Fruit fly (Drosophila melanogaster) whole organism, embryonic: ENCODE results near the gene CG18765.

Experiments
- Antp ChIP-seq: fragments of 200-800 bp; sonication (Bioruptor generic); optimal IDR thresholded peaks from 3 replicates; lab custom pipeline; 2016; ENCODE audit warnings: missing biosample characterization, missing genetic modification characterization
- BtbVII ChIP-seq: fragments of 200-800 bp; sonication (Bioruptor generic); optimal IDR thresholded peaks from 3 replicates; lab custom pipeline; 2017; ENCODE audit warnings: missing biosample characterization, mild to moderate bottlenecking, missing genetic modification characterization
- CG10366 ChIP-seq: fragments of 200-800 bp; sonication (Bioruptor generic); IDR thresholded peaks from 2 replicates; pipeline ENCODE4 v1.3.6; 2022; ENCODE audit warnings: missing biosample characterization, missing genetic modification characterization
- CG12391 ChIP-seq: fragments of 200-800 bp; sonication (Bioruptor generic); optimal IDR thresholded peaks from 3 replicates; lab custom pipeline; 2018; ENCODE audit warnings: missing biosample characterization, mild to moderate bottlenecking, missing genetic modification characterization, moderate library complexity
- CG12942 ChIP-seq: fragments of 200-800 bp; sonication (Bioruptor generic); optimal IDR thresholded peaks from 3 replicates; lab custom pipeline; 2016; ENCODE audit warnings: missing biosample characterization, missing genetic modification characterization
- CG13894 ChIP-seq: fragments of 200-800 bp; sonication (Bioruptor generic); optimal IDR thresholded peaks from 3 replicates; lab custom pipeline; 2018; ENCODE audit warnings: missing biosample characterization, mild to moderate bottlenecking, missing genetic modification characterization, moderate library complexity
- CG15269 ChIP-seq: fragments of 200-800 bp; sonication (Bioruptor generic); optimal IDR thresholded peaks from 2 replicates; lab custom pipeline; 2018; ENCODE audit warnings: missing biosample characterization, mild to moderate bottlenecking, missing genetic modification characterization, moderate library complexity
- CG16813 ChIP-seq: fragments of 200-800 bp; sonication (Bioruptor generic); IDR thresholded peaks from 3 replicates; pipeline ENCODE4 v1.3.6; 2022; ENCODE audit warnings: missing biosample characterization, missing genetic modification characterization; ENCODE audit not compliant: partially characterized antibody
- CG2202 ChIP-seq: fragments of 200-800 bp; sonication (Bioruptor generic); optimal IDR thresholded peaks from 2 replicates; lab custom pipeline; 2018; ENCODE audit warnings: missing biosample characterization, mild to moderate bottlenecking, missing genetic modification characterization
- CG2678 ChIP-seq: fragments of 200-800 bp; sonication (Bioruptor generic); optimal IDR thresholded peaks from 3 replicates; lab custom pipeline; 2019; ENCODE audit warnings: missing biosample characterization, mild to moderate bottlenecking, missing genetic modification characterization, moderate library complexity
- CG7839 ChIP-seq: fragments of 200-800 bp; sonication (Bioruptor generic); optimal IDR thresholded peaks from 3 replicates; lab custom pipeline; 2018; ENCODE audit warnings: missing biosample characterization, mild to moderate bottlenecking, missing genetic modification characterization, moderate library complexity
- CG8765 ChIP-seq: fragments of 200-800 bp; sonication (Bioruptor generic); IDR thresholded peaks from 2 replicates; pipeline ENCODE4 v1.3.6; 2022; ENCODE audit warnings: missing biosample characterization, missing genetic modification characterization
- CTCF ChIP-seq: fragments of 200-800 bp; sonication (Bioruptor generic); optimal IDR thresholded peaks from 2 replicates; lab custom pipeline; 2017; ENCODE audit warnings: missing biosample characterization, mild to moderate bottlenecking, missing genetic modification characterization, moderate library complexity
- Chrac-16 ChIP-seq: fragments of 200-800 bp; sonication (Bioruptor generic); optimal IDR thresholded peaks from 3 replicates; lab custom pipeline; 2016; ENCODE audit warnings: missing biosample characterization, missing genetic modification characterization
- D ChIP-seq, 2 experiments: fragments of 200-800 bp in 1 of 2; fragments of >200 bp in 1 of 2; sonication (Bioruptor generic) in 1 of 2; optimal IDR thresholded peaks; 2 replicates in 1 of 2; 3 replicates in 1 of 2; lab custom pipeline; 2017; ENCODE audit warnings: mild to moderate bottlenecking in 1 of 2, missing biosample characterization in 1 of 2, missing genetic modification characterization in 1 of 2, missing genetic modification reagents in 1 of 2
- Dip3 ChIP-seq: fragments of 200-800 bp; sonication (Bioruptor generic); optimal IDR thresholded peaks from 3 replicates; lab custom pipeline; 2016; ENCODE audit warnings: missing biosample characterization, missing genetic modification characterization
- Fer2 ChIP-seq: fragments of 200-800 bp; sonication (Bioruptor generic); optimal IDR thresholded peaks from 2 replicates; lab custom pipeline; 2018; ENCODE audit warnings: missing biosample characterization, mild to moderate bottlenecking, missing genetic modification characterization, moderate library complexity
- HLH4C ChIP-seq: fragments of 200-800 bp; sonication (Bioruptor generic); IDR thresholded peaks from 3 replicates; pipeline ENCODE4 v1.3.6; 2022; ENCODE audit warnings: missing biosample characterization, missing genetic modification characterization; ENCODE audit not compliant: partially characterized antibody
- Lpt ChIP-seq: fragments of >200 bp; optimal IDR thresholded peaks from 2 replicates; lab custom pipeline; 2018; ENCODE audit warnings: missing biosample characterization, missing genetic modification characterization
- NC2β ChIP-seq: fragments of 200-800 bp; sonication (Bioruptor generic); optimal IDR thresholded peaks from 2 replicates; lab custom pipeline; 2016; ENCODE audit warnings: missing biosample characterization, missing genetic modification characterization
- NFAT ChIP-seq: fragments of 200-800 bp; sonication (Bioruptor generic); IDR thresholded peaks from 2 replicates; pipeline ENCODE4 v1.3.6; 2022; ENCODE audit warnings: missing biosample characterization, missing genetic modification characterization
- NK7.1 ChIP-seq: fragments of 200-800 bp; sonication (Bioruptor generic); optimal IDR thresholded peaks from 3 replicates; lab custom pipeline; 2016; ENCODE audit warnings: missing biosample characterization, missing genetic modification characterization
- Nf-YA ChIP-seq: fragments of 200-800 bp; sonication (Bioruptor generic); IDR thresholded peaks from 2 replicates; pipeline ENCODE4 v1.3.6; 2022; ENCODE audit warnings: missing biosample characterization, missing genetic modification characterization
- Oli ChIP-seq: fragments of 200-800 bp; sonication (Bioruptor generic); optimal IDR thresholded peaks from 2 replicates; lab custom pipeline; 2018; ENCODE audit warnings: missing biosample characterization, mild to moderate bottlenecking, missing genetic modification characterization, moderate library complexity
- Pdp1 ChIP-seq, 2 experiments: fragments of 200-800 bp; sonication (Bioruptor generic); optimal IDR thresholded peaks; 3 replicates each; lab custom pipeline; 2016; ENCODE audit warnings: missing biosample characterization in 2 of 2, missing genetic modification characterization in 2 of 2, mild to moderate bottlenecking in 1 of 2, moderate library complexity in 1 of 2
- Ptx1 ChIP-seq: fragments of 200-800 bp; sonication (Bioruptor generic); IDR thresholded peaks from 2 replicates; pipeline ENCODE4 v1.3.6; 2022; ENCODE audit warnings: missing biosample characterization, missing genetic modification characterization
- Ravus ChIP-seq: fragments of 200-800 bp; sonication (Bioruptor generic); IDR thresholded peaks from 2 replicates; pipeline ENCODE4 v1.3.6; 2022; ENCODE audit warnings: missing biosample characterization, missing genetic modification characterization
- Sry-β ChIP-seq: fragments of 200-800 bp; sonication (Bioruptor generic); optimal IDR thresholded peaks from 2 replicates; lab custom pipeline; 2018; ENCODE audit warnings: missing biosample characterization, mild to moderate bottlenecking, missing genetic modification characterization, moderate library complexity
- ara ChIP-seq: fragments of 200-800 bp; sonication (Bioruptor generic); IDR thresholded peaks from 2 replicates; pipeline ENCODE4 v1.3.6; 2022; ENCODE audit warnings: missing biosample characterization, missing genetic modification characterization
- crp ChIP-seq, 2 experiments: fragments of 200-800 bp; sonication (Bioruptor generic); optimal IDR thresholded peaks; 2 replicates in 1 of 2; 3 replicates in 1 of 2; lab custom pipeline; 2017; ENCODE audit warnings: missing biosample characterization in 2 of 2, missing genetic modification characterization in 2 of 2, mild to moderate bottlenecking in 1 of 2, moderate library complexity in 1 of 2
- dysf ChIP-seq: fragments of 200-800 bp; sonication (Bioruptor generic); IDR thresholded peaks from 3 replicates; pipeline ENCODE4 v1.3.6; 2022; ENCODE audit warnings: missing biosample characterization, missing genetic modification characterization
- esg ChIP-seq: fragments of 200-800 bp; sonication (Bioruptor generic); conservative IDR thresholded peaks from 2 replicates; pipeline ENCODE4 v1.3.6; 2022; ENCODE audit warnings: missing biosample characterization, missing genetic modification characterization
- fru ChIP-seq: fragments of >200 bp; optimal IDR thresholded peaks from 2 replicates; lab custom pipeline; 2017
- ftz-f1 ChIP-seq: fragments of 200-800 bp; sonication (Bioruptor generic); optimal IDR thresholded peaks from 2 replicates; lab custom pipeline; 2016; ENCODE audit warnings: missing biosample characterization, missing genetic modification characterization
- gem ChIP-seq: fragments of 200-800 bp; sonication (Bioruptor generic); optimal IDR thresholded peaks from 2 replicates; lab custom pipeline; 2019; ENCODE audit warnings: missing biosample characterization, mild to moderate bottlenecking, missing genetic modification characterization, moderate library complexity
- grn ChIP-seq: fragments of 200-800 bp; sonication (Bioruptor generic); optimal IDR thresholded peaks from 3 replicates; lab custom pipeline; 2017; ENCODE audit warnings: missing biosample characterization, missing genetic modification characterization
- gro ChIP-seq: fragments of 200-800 bp; sonication (Bioruptor generic); optimal IDR thresholded peaks from 2 replicates; lab custom pipeline; 2016; ENCODE audit warnings: missing biosample characterization, missing genetic modification characterization
- gsb ChIP-seq: fragments of 200-800 bp; sonication (Bioruptor generic); IDR thresholded peaks from 2 replicates; pipeline ENCODE4 v1.3.6; 2022; ENCODE audit warnings: missing biosample characterization, missing genetic modification characterization
- hb ChIP-seq: fragments of 200-800 bp; sonication (Bioruptor generic); IDR thresholded peaks from 3 replicates; pipeline ENCODE4 v1.3.6; 2022; ENCODE audit warnings: missing biosample characterization, missing genetic modification characterization; ENCODE audit not compliant: partially characterized antibody
- hkb ChIP-seq, 2 experiments: fragments of 200-800 bp in 1 of 2; fragments of >200 bp in 1 of 2; sonication (Bioruptor generic) in 1 of 2; IDR thresholded peaks in 1 of 2; optimal IDR thresholded peaks in 1 of 2; 2 replicates each; pipeline versions ENCODE4 v1.3.6 to Lab custom; 2017 to 2022; ENCODE audit warnings: missing biosample characterization in 1 of 2, missing genetic modification characterization in 1 of 2
- kah ChIP-seq: fragments of 200-800 bp; sonication (Bioruptor generic); optimal IDR thresholded peaks from 2 replicates; lab custom pipeline; 2018; ENCODE audit warnings: missing biosample characterization, mild to moderate bottlenecking, missing genetic modification characterization
- kay ChIP-seq: fragments of 200-800 bp; sonication (Bioruptor generic); optimal IDR thresholded peaks from 2 replicates; lab custom pipeline; 2016; ENCODE audit warnings: missing biosample characterization, missing genetic modification characterization
- lab ChIP-seq: fragments of 200-800 bp; sonication (Bioruptor generic); optimal IDR thresholded peaks from 3 replicates; lab custom pipeline; 2017; ENCODE audit warnings: missing biosample characterization, missing genetic modification characterization, mild to moderate bottlenecking, moderate library complexity, missing genetic modification reagents
- pb ChIP-seq: fragments of 200-800 bp; sonication (Bioruptor generic); optimal IDR thresholded peaks from 3 replicates; lab custom pipeline; 2016; ENCODE audit warnings: missing biosample characterization, missing genetic modification characterization
- scrt ChIP-seq: fragments of 200-800 bp; sonication (Bioruptor generic); optimal IDR thresholded peaks from 2 replicates; lab custom pipeline; 2018; ENCODE audit warnings: missing biosample characterization, mild to moderate bottlenecking, missing genetic modification characterization, moderate library complexity
- sisA ChIP-seq: fragments of 200-800 bp; sonication (Bioruptor generic); IDR thresholded peaks from 2 replicates; pipeline ENCODE4 v1.3.6; 2022; ENCODE audit warnings: missing biosample characterization, missing genetic modification characterization
- sob ChIP-seq: fragments of 200-800 bp; sonication (Bioruptor generic); IDR thresholded peaks from 2 replicates; pipeline ENCODE4 v1.3.6; 2022; ENCODE audit warnings: missing biosample characterization, missing genetic modification characterization
- ssp ChIP-seq: fragments of 200-800 bp; sonication (Bioruptor generic); IDR thresholded peaks from 2 replicates; pipeline ENCODE4 v1.3.6; 2022; ENCODE audit warnings: missing biosample characterization, missing genetic modification characterization
- wor ChIP-seq: fragments of 200-800 bp; sonication (Bioruptor generic); IDR thresholded peaks from 2 replicates; pipeline ENCODE4 v1.3.6; 2022; ENCODE audit warnings: missing biosample characterization, missing genetic modification characterization
- yki ChIP-seq: fragments of >200 bp; optimal IDR thresholded peaks from 3 replicates; lab custom pipeline; 2018
- zen ChIP-seq: fragments of 200-800 bp; sonication (Bioruptor generic); optimal IDR thresholded peaks from 3 replicates; lab custom pipeline; 2018; ENCODE audit warnings: missing biosample characterization, mild to moderate bottlenecking, missing genetic modification characterization, moderate library complexity

CG18765 gene

dm6 chr3R:11678016-11678415 lies 13.6 kb downstream of the CG18765 start, which contains the start of gene CG18476 (continued):
- TF ChIP-seq Antp (GFP tag; lab: Kevin White, UChicago) (peak; percentile 36), sisA (GFP tag; lab: Robert Waterston, UW) (peak; percentile 89), scrt (GFP tag; lab: Kevin White, UChicago) (peak; percentile 85), Ptx1 (GFP tag; lab: Robert Waterston, UW) (peak; percentile 95), yki (lab: Kevin White, UChicago) (no peak), lab (GFP tag; lab: Kevin White, UChicago) (peak; percentile 93), CG2202 (tag; lab: Kevin White, UChicago) (peak; percentile 64), BtbVII (GFP tag; lab: Kevin White, UChicago) (peak; percentile 69), D (optimal IDR thresholded peaks at IDR 0.05; lab: Kevin White, UChicago) (no peak), D (GFP tag; optimal IDR thresholded peaks at IDR 0.05; lab: Kevin White, UChicago) (peak; percentile 84), CG8765 (GFP tag; lab: Robert Waterston, UW) (peak; percentile 82), pb (GFP tag; lab: Kevin White, UChicago) (no peak), hb (GFP tag; lab: Robert Waterston, UW) (no peak), NC2β (peak; percentile 54), Nf-YA (GFP tag; lab: Robert Waterston, UW) (peak; percentile 79), CG7839 (peak; percentile 96), CG16813 (GFP tag; lab: Robert Waterston, UW) (no peak), CG12391 (tag; lab: Kevin White, UChicago) (peak; percentile 96), CG10366 (peak; percentile 93), Fer2 (peak; percentile 86), gro (GFP tag; lab: Kevin White, UChicago) (peak; percentile 80), crp (GFP tag; optimal IDR thresholded peaks at IDR 0.05; lab: Kevin White, UChicago) (peak in 1 of 2 experiments; percentile 47), CG13894 (tag; lab: Kevin White, UChicago) (peak; percentile 84), HLH4C (GFP tag; lab: Robert Waterston, UW) (no peak), CG12942 (GFP tag; lab: Kevin White, UChicago) (peak; percentile 77), CG15269 (tag; lab: Kevin White, UChicago) (peak; percentile 94), wor (peak; percentile 85), dysf (GFP tag; lab: Robert Waterston, UW) (peak; percentile 96), Pdp1 (GFP tag; optimal IDR thresholded peaks at IDR 0.05; lab: Kevin White, UChicago) (peak; percentile 78 to 83), Oli (peak; percentile 91), gem (tag; lab: Kevin White, UChicago) (peak; percentile 97), CG2678 (peak; percentile 95), ara (GFP tag; lab: Robert Waterston, UW) (peak; percentile 91), Sry-β (GFP tag; lab: Kevin White, UChicago) (no peak), ssp (GFP tag; lab: Robert Waterston, UW) (peak; percentile 80), sob (peak; percentile 95), NFAT (GFP tag; lab: Robert Waterston, UW) (peak; percentile 90), CTCF (GFP tag; lab: Kevin White, UChicago) (peak; percentile 34), grn (GFP tag; lab: Kevin White, UChicago) (peak; percentile 66), zen (tag; lab: Kevin White, UChicago) (peak; percentile 94), kay (GFP tag; lab: Kevin White, UChicago) (peak; percentile 84), kah (peak; percentile 72), Dip3 (peak; percentile 58), ftz-f1 (GFP tag; lab: Kevin White, UChicago) (peak; percentile 54), fru (lab: Kevin White, UChicago) (no peak), hkb (optimal IDR thresholded peaks at IDR 0.05; lab: Kevin White, UChicago) (no peak), hkb (GFP tag; IDR thresholded peaks at IDR 0.05; lab: Robert Waterston, UW) (peak; percentile 94), Lpt (GFP tag; lab: Kevin White, UChicago) (no peak), NK7.1 (GFP tag; lab: Kevin White, UChicago) (peak; percentile 48), Chrac-16 (GFP tag; lab: Kevin White, UChicago) (peak; percentile 88), gsb (GFP tag; lab: Robert Waterston, UW) (peak; percentile 73), Ravus (peak; percentile 80), esg (GFP tag; lab: Robert Waterston, UW) (peak; percentile 91)
